Fruit fly (Drosophila melanogaster): ENCODE measurements around the gene B-H2.

B-H2 gene

dm6 chrX:17297070-17297689 lies 17.2 kb upstream of the B-H2 start (continued):
- TF ChIP-seq CG15073 (GFP tag; optimal IDR thresholded peaks at IDR 0.05) (no peak), CG14710 (tag; optimal IDR thresholded peaks at IDR 0.05) (peak; percentile 24), sens (GFP tag) (peak; percentile 73), GATAe (GFP tag; conservative IDR thresholded peaks at IDR 0.05) (no peak), CG6175 (GFP tag; IDR thresholded peaks at IDR 0.05) (no peak), fu2 (GFP tag; optimal IDR thresholded peaks at IDR 0.05) (no peak), CG8924 (tag; optimal IDR thresholded peaks at IDR 0.05) (peak; percentile 31), gt (GFP tag; IDR thresholded peaks at IDR 0.05) (no peak), eve (GFP tag; optimal IDR thresholded peaks at IDR 0.05) (peak in 1 of 2 experiments; percentile 76), Mrtf (GFP tag; IDR thresholded peaks at IDR 0.05) (no peak), CG13296 (GFP tag; optimal IDR thresholded peaks at IDR 0.05) (no peak), CG10543 (GFP tag; optimal IDR thresholded peaks at IDR 0.05) (no peak), ap (GFP tag; IDR thresholded peaks at IDR 0.05) (no peak), CG32772 (GFP tag; IDR thresholded peaks at IDR 0.05) (no peak), CG10321 (GFP tag; IDR thresholded peaks at IDR 0.05) (no peak), bigmax (GFP tag; optimal IDR thresholded peaks at IDR 0.05) (no peak), CG7963 (GFP tag; IDR thresholded peaks at IDR 0.05; ENCODE audit: partially characterized antibody) (no peak), CG4282 (GFP tag; optimal IDR thresholded peaks at IDR 0.05) (peak; percentile 11), row (GFP tag; IDR thresholded peaks at IDR 0.05) (no peak; the same call in 1 of the 3 replicates), CG3838 (GFP tag; optimal IDR thresholded peaks at IDR 0.05) (no peak), amos (GFP tag; IDR thresholded peaks at IDR 0.05; ENCODE audit: partially characterized antibody) (no peak), abd-A (tag; optimal IDR thresholded peaks at IDR 0.05) (no peak), CG15514 (GFP tag; optimal IDR thresholded peaks at IDR 0.05) (peak; percentile 24), tup (GFP tag; optimal IDR thresholded peaks at IDR 0.05) (no peak), CG18619 (GFP tag; optimal IDR thresholded peaks at IDR 0.05) (peak; percentile 31), CG7839 (tag; optimal IDR thresholded peaks at IDR 0.05) (peak; percentile 18), HmgD (GFP tag; optimal IDR thresholded peaks at IDR 0.05) (no peak), Stat92E (GFP tag; optimal IDR thresholded peaks at IDR 0.05) (no peak), Opbp (GFP tag; IDR thresholded peaks at IDR 0.05; ENCODE audit: partially characterized antibody) (no peak), bcd (GFP tag; optimal IDR thresholded peaks at IDR 0.05) (no peak), D19B (GFP tag; optimal IDR thresholded peaks at IDR 0.05) (no peak), pzg (GFP tag; optimal IDR thresholded peaks at IDR 0.05) (no peak), CG4820 (GFP tag; optimal IDR thresholded peaks at IDR 0.05) (peak; percentile 5), CG6654 (GFP tag; optimal IDR thresholded peaks at IDR 0.05) (peak; percentile 8), Dp (GFP tag; optimal IDR thresholded peaks at IDR 0.05) (no peak), CG12219 (GFP tag; optimal IDR thresholded peaks at IDR 0.05) (peak; percentile 33), ato (GFP tag; IDR thresholded peaks at IDR 0.05; ENCODE audit: partially characterized antibody) (no peak), NfI (GFP tag; optimal IDR thresholded peaks at IDR 0.05) (peak; percentile 12), bbx (GFP tag; IDR thresholded peaks at IDR 0.05; ENCODE audit: partially characterized antibody) (no peak), CG11456 (GFP tag; IDR thresholded peaks at IDR 0.05) (no peak), Fer2 (tag; optimal IDR thresholded peaks at IDR 0.05) (no peak), CG5180 (GFP tag; optimal IDR thresholded peaks at IDR 0.05) (no peak), CG12942 (GFP tag; optimal IDR thresholded peaks at IDR 0.05) (no peak), CG8478 (optimal IDR thresholded peaks at IDR 0.05) (no peak), hkb (optimal IDR thresholded peaks at IDR 0.05) (no peak), hkb (GFP tag; IDR thresholded peaks at IDR 0.05) (no peak), Camta (GFP tag; optimal IDR thresholded peaks at IDR 0.05) (peak; percentile 17), dmrt11E (tag; optimal IDR thresholded peaks at IDR 0.05) (peak; percentile 48), Lpt (GFP tag; optimal IDR thresholded peaks at IDR 0.05) (no peak), sob (GFP tag; IDR thresholded peaks at IDR 0.05) (no peak), CG6765 (GFP tag; optimal IDR thresholded peaks at IDR 0.05) (no peak)

Measured in whole organism, embryonic.